Fruit fly (Drosophila melanogaster) whole organism, embryonic: ENCODE measurements around the gene Rexo5.

Source experiments
- C15 ChIP-seq: fragments of 200-800 bp; sonication (Bioruptor generic); IDR thresholded peaks from 3 replicates; pipeline ENCODE4 v1.3.6; 2022; ENCODE audit warnings: missing biosample characterization, missing genetic modification characterization
- CG1024 ChIP-seq: fragments of 200-800 bp; sonication (Bioruptor generic); IDR thresholded peaks from 2 replicates; pipeline ENCODE4 v1.3.6; 2022; ENCODE audit warnings: missing biosample characterization, missing genetic modification characterization
- CG11456 ChIP-seq: fragments of 200-800 bp; sonication (Bioruptor generic); IDR thresholded peaks from 3 replicates; pipeline ENCODE4 v1.3.6; 2022; ENCODE audit warnings: missing biosample characterization, missing genetic modification characterization
- CG11695 ChIP-seq: fragments of 200-800 bp; sonication (Bioruptor generic); IDR thresholded peaks from 3 replicates; pipeline ENCODE4 v1.3.6; 2022; ENCODE audit warnings: missing biosample characterization, missing genetic modification characterization
- CG12219 ChIP-seq: fragments of 200-800 bp; sonication (Bioruptor generic); optimal IDR thresholded peaks from 3 replicates; lab custom pipeline; 2018; ENCODE audit warnings: missing biosample characterization, mild to moderate bottlenecking, missing genetic modification characterization
- CG13775 ChIP-seq: fragments of 200-800 bp; sonication (Bioruptor generic); optimal IDR thresholded peaks from 3 replicates; lab custom pipeline; 2017; ENCODE audit warnings: missing biosample characterization, mild to moderate bottlenecking, missing genetic modification characterization
- CG15011 ChIP-seq: fragments of 200-800 bp; sonication (Bioruptor generic); optimal IDR thresholded peaks from 3 replicates; lab custom pipeline; 2018; ENCODE audit warnings: missing biosample characterization, mild to moderate bottlenecking, missing genetic modification characterization
- CG15269 ChIP-seq: fragments of 200-800 bp; sonication (Bioruptor generic); optimal IDR thresholded peaks from 2 replicates; lab custom pipeline; 2018; ENCODE audit warnings: missing biosample characterization, mild to moderate bottlenecking, missing genetic modification characterization, moderate library complexity
- CG18011 ChIP-seq: fragments of 200-800 bp; sonication (Bioruptor generic); optimal IDR thresholded peaks from 2 replicates; lab custom pipeline; 2017; ENCODE audit warnings: missing biosample characterization, missing genetic modification characterization, mild to moderate bottlenecking, moderate library complexity, missing genotype
- CG18476 ChIP-seq: fragments of 200-800 bp; sonication (Bioruptor generic); optimal IDR thresholded peaks from 2 replicates; lab custom pipeline; 2016; ENCODE audit warnings: missing biosample characterization, mild to moderate bottlenecking, missing genetic modification characterization
- CG32767 ChIP-seq: fragments of 200-800 bp; sonication (Bioruptor generic); IDR thresholded peaks from 2 replicates; pipeline ENCODE4 v1.3.6; 2022; ENCODE audit warnings: missing biosample characterization, missing genetic modification characterization
- CG43689 ChIP-seq: fragments of 200-800 bp; sonication (Bioruptor generic); IDR thresholded peaks from 2 replicates; pipeline ENCODE4 v1.3.6; 2022; ENCODE audit warnings: missing biosample characterization, missing genetic modification characterization
- CG6272 ChIP-seq: fragments of 200-800 bp; sonication (Bioruptor generic); IDR thresholded peaks from 2 replicates; pipeline ENCODE4 v1.3.6; 2022; ENCODE audit warnings: missing biosample characterization, missing genetic modification characterization
- CG8281 ChIP-seq: fragments of 200-800 bp; sonication (Bioruptor generic); optimal IDR thresholded peaks from 2 replicates; lab custom pipeline; 2018; ENCODE audit warnings: missing biosample characterization, mild to moderate bottlenecking, missing genetic modification characterization, moderate library complexity
- CG8290 ChIP-seq, 3 experiments: fragments of 200-800 bp; sonication (Bioruptor generic); optimal IDR thresholded peaks; 2 replicates each; lab custom pipeline; 2016 to 2019; ENCODE audit warnings: missing biosample characterization in 3 of 3, missing genetic modification characterization in 3 of 3, mild to moderate bottlenecking in 2 of 3, moderate library complexity in 1 of 3
- CG9609 ChIP-seq: fragments of 200-800 bp; sonication (Bioruptor generic); optimal IDR thresholded peaks from 3 replicates; lab custom pipeline; 2016; ENCODE audit warnings: missing biosample characterization, missing genetic modification characterization
- D ChIP-seq, 2 experiments: fragments of 200-800 bp in 1 of 2; fragments of >200 bp in 1 of 2; sonication (Bioruptor generic) in 1 of 2; optimal IDR thresholded peaks; 2 replicates in 1 of 2; 3 replicates in 1 of 2; lab custom pipeline; 2017; ENCODE audit warnings: mild to moderate bottlenecking in 1 of 2, missing biosample characterization in 1 of 2, missing genetic modification characterization in 1 of 2, missing genetic modification reagents in 1 of 2
- ERR ChIP-seq: fragments of 200-800 bp; sonication (Bioruptor generic); optimal IDR thresholded peaks from 2 replicates; lab custom pipeline; 2016; ENCODE audit warnings: missing biosample characterization, missing genetic modification characterization
- Fer3 ChIP-seq: fragments of 200-800 bp; sonication (Bioruptor generic); optimal IDR thresholded peaks from 2 replicates; lab custom pipeline; 2018; ENCODE audit warnings: missing biosample characterization, mild to moderate bottlenecking, missing genetic modification characterization, moderate library complexity
- GATAe ChIP-seq: fragments of 200-800 bp; sonication (Bioruptor generic); conservative IDR thresholded peaks from 2 replicates; pipeline ENCODE4 v1.3.6; 2022; ENCODE audit warnings: missing biosample characterization, missing genetic modification characterization
- HLH54F ChIP-seq: fragments of 200-800 bp; sonication (Bioruptor generic); optimal IDR thresholded peaks from 3 replicates; lab custom pipeline; 2016; ENCODE audit warnings: missing biosample characterization, missing genetic modification characterization
- Hey ChIP-seq: fragments of 200-800 bp; sonication (Bioruptor generic); optimal IDR thresholded peaks from 3 replicates; lab custom pipeline; 2018; ENCODE audit warnings: missing biosample characterization, mild to moderate bottlenecking, missing genetic modification characterization
- HmgZ ChIP-seq: fragments of 200-800 bp; sonication (Bioruptor generic); optimal IDR thresholded peaks from 2 replicates; lab custom pipeline; 2018; ENCODE audit warnings: missing biosample characterization, mild to moderate bottlenecking, missing genetic modification characterization
- Jarid2 ChIP-seq: fragments of 200-800 bp; sonication (Bioruptor generic); optimal IDR thresholded peaks from 3 replicates; lab custom pipeline; 2017; ENCODE audit warnings: mild to moderate bottlenecking, missing biosample characterization, missing genetic modification reagents, missing genetic modification characterization
- Lhr ChIP-seq: fragments of 200-800 bp; sonication (Bioruptor generic); optimal IDR thresholded peaks from 3 replicates; lab custom pipeline; 2017; ENCODE audit warnings: mild to moderate bottlenecking, missing biosample characterization, missing genetic modification reagents, missing genetic modification characterization
- Mrtf ChIP-seq: fragments of 200-800 bp; sonication (Bioruptor generic); IDR thresholded peaks from 3 replicates; pipeline ENCODE4 v1.3.6; 2022; ENCODE audit warnings: missing biosample characterization, missing genetic modification characterization
- Nf-YA ChIP-seq: fragments of 200-800 bp; sonication (Bioruptor generic); IDR thresholded peaks from 2 replicates; pipeline ENCODE4 v1.3.6; 2022; ENCODE audit warnings: missing biosample characterization, missing genetic modification characterization
- Nf-YC ChIP-seq: fragments of 200-800 bp; optimal IDR thresholded peaks from 3 replicates; lab custom pipeline; 2019; ENCODE audit warnings: missing biosample characterization, mild to moderate bottlenecking, missing genetic modification characterization, moderate library complexity
- Rfx ChIP-seq: fragments of 200-800 bp; sonication (Bioruptor generic); IDR thresholded peaks from 2 replicates; pipeline ENCODE4 v1.3.6; 2022; ENCODE audit warnings: missing biosample characterization, missing genetic modification characterization
- Sox102F ChIP-seq: fragments of 200-800 bp; sonication (Bioruptor generic); optimal IDR thresholded peaks from 2 replicates; lab custom pipeline; 2018; ENCODE audit warnings: missing biosample characterization, mild to moderate bottlenecking, missing genetic modification characterization, moderate library complexity
- Ssrp ChIP-seq: fragments of 200-800 bp; sonication (Bioruptor generic); optimal IDR thresholded peaks from 2 replicates; lab custom pipeline; 2018; ENCODE audit warnings: missing biosample characterization, mild to moderate bottlenecking, missing genetic modification characterization, moderate library complexity
- bigmax ChIP-seq: fragments of 200-800 bp; sonication (Bioruptor generic); optimal IDR thresholded peaks from 2 replicates; lab custom pipeline; 2018; ENCODE audit warnings: missing biosample characterization, mild to moderate bottlenecking, missing genetic modification characterization
- crol ChIP-seq: fragments of 200-800 bp; sonication (Bioruptor generic); IDR thresholded peaks from 2 replicates; pipeline ENCODE4 v1.3.6; 2022; ENCODE audit warnings: missing biosample characterization, missing genetic modification characterization
- cwo ChIP-seq: fragments of 200-800 bp; sonication (Bioruptor generic); optimal IDR thresholded peaks from 3 replicates; lab custom pipeline; 2017; ENCODE audit warnings: missing biosample characterization, missing genetic modification characterization, mild to moderate bottlenecking, moderate library complexity, missing genetic modification reagents
- dmrt11E ChIP-seq: fragments of 200-800 bp; sonication (Bioruptor generic); optimal IDR thresholded peaks from 3 replicates; lab custom pipeline; 2018; ENCODE audit warnings: missing biosample characterization, mild to moderate bottlenecking, missing genetic modification characterization, moderate library complexity
- dpn ChIP-seq, 2 experiments: fragments of 200-800 bp; sonication (Bioruptor generic); optimal IDR thresholded peaks; 3 replicates each; lab custom pipeline; 2016; ENCODE audit warnings: missing biosample characterization in 2 of 2, missing genetic modification characterization in 2 of 2
- gem ChIP-seq: fragments of 200-800 bp; sonication (Bioruptor generic); optimal IDR thresholded peaks from 2 replicates; lab custom pipeline; 2019; ENCODE audit warnings: missing biosample characterization, mild to moderate bottlenecking, missing genetic modification characterization, moderate library complexity
- knrl ChIP-seq: fragments of 200-800 bp; sonication (Bioruptor generic); IDR thresholded peaks from 3 replicates; pipeline ENCODE4 v1.3.6; 2022; ENCODE audit warnings: missing biosample characterization, missing genetic modification characterization; ENCODE audit not compliant: partially characterized antibody
- lbe ChIP-seq: fragments of 200-800 bp; sonication (Bioruptor generic); optimal IDR thresholded peaks from 2 replicates; lab custom pipeline; 2016; ENCODE audit warnings: missing biosample characterization, mild to moderate bottlenecking, missing genetic modification characterization
- nau ChIP-seq: fragments of 200-800 bp; sonication (Bioruptor generic); optimal IDR thresholded peaks from 3 replicates; lab custom pipeline; 2017; ENCODE audit warnings: missing biosample characterization, mild to moderate bottlenecking, missing genetic modification characterization, missing genetic modification reagents
- nerfin-2 ChIP-seq: fragments of 200-800 bp; sonication (Bioruptor generic); IDR thresholded peaks from 2 replicates; pipeline ENCODE4 v1.3.6; 2022; ENCODE audit warnings: missing biosample characterization, missing genetic modification characterization; ENCODE audit not compliant: partially characterized antibody
- ro ChIP-seq: fragments of 200-800 bp; sonication (Bioruptor generic); IDR thresholded peaks from 2 replicates; pipeline ENCODE4 v1.3.6; 2022; ENCODE audit warnings: missing biosample characterization, missing genetic modification characterization
- run ChIP-seq: fragments of 200-800 bp; sonication (Bioruptor generic); optimal IDR thresholded peaks from 3 replicates; lab custom pipeline; 2018; ENCODE audit warnings: missing biosample characterization, mild to moderate bottlenecking, missing genetic modification characterization
- schlank ChIP-seq: fragments of 200-800 bp; sonication (Bioruptor generic); optimal IDR thresholded peaks from 2 replicates; lab custom pipeline; 2018; ENCODE audit warnings: missing biosample characterization, mild to moderate bottlenecking, missing genetic modification characterization
- sens-2 ChIP-seq: fragments of 200-800 bp; sonication (Bioruptor generic); IDR thresholded peaks from 2 replicates; pipeline ENCODE4 v1.3.6; 2022; ENCODE audit warnings: missing biosample characterization, missing genetic modification characterization
- so ChIP-seq: fragments of 200-800 bp; sonication (Bioruptor generic); IDR thresholded peaks from 3 replicates; pipeline ENCODE4 v1.3.6; 2022; ENCODE audit warnings: missing biosample characterization, missing genetic modification characterization
- tll ChIP-seq, 2 experiments: fragments of 200-800 bp in 1 of 2; fragments of >200 bp in 1 of 2; sonication (Bioruptor generic) in 1 of 2; optimal IDR thresholded peaks; 2 replicates each; lab custom pipeline; 2017 to 2019; ENCODE audit warnings: missing biosample characterization in 2 of 2, missing genetic modification characterization in 2 of 2, mild to moderate bottlenecking in 1 of 2, moderate library complexity in 1 of 2
- zen ChIP-seq: fragments of 200-800 bp; sonication (Bioruptor generic); optimal IDR thresholded peaks from 3 replicates; lab custom pipeline; 2018; ENCODE audit warnings: missing biosample characterization, mild to moderate bottlenecking, missing genetic modification characterization, moderate library complexity
- zf30C ChIP-seq: fragments of 200-800 bp; sonication (Bioruptor generic); optimal IDR thresholded peaks from 3 replicates; lab custom pipeline; 2018; ENCODE audit warnings: missing biosample characterization, mild to moderate bottlenecking, missing genetic modification characterization

The Rexo5 gene

DNA sequence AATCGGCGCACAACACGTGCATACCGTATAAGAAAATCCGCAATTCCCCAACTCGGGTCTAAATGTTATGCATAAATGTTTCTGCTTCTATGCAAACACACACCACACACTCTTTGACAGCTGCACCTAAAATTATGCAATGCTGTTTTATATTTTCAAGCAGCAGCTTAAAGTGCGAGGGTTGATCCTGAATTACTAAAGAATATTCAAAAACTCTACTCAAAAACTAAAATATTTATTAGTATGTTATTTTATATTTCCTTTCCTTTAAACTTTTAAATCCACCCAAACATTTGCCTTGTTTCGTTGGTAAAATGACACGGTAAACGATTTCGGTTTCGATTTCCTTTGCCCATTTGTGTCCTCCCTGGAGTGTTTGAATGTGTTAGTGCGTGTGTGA, 42.4 kb upstream of the Rexo5 start (continued):
- TF ChIP-seq Lhr (no peak), knrl (GFP tag; lab: Robert Waterston, UW) (no peak), nau (GFP tag; lab: Kevin White, UChicago) (no peak), ERR (GFP tag; lab: Kevin White, UChicago) (no peak), zen (tag; lab: Kevin White, UChicago) (no peak), CG15011 (GFP tag; lab: Kevin White, UChicago) (no peak), Nf-YA (GFP tag; lab: Robert Waterston, UW) (no peak), gem (tag; lab: Kevin White, UChicago) (peak; percentile 48), lbe (GFP tag; lab: Kevin White, UChicago) (no peak), CG11456 (no peak), tll (GFP tag; optimal IDR thresholded peaks at IDR 0.05; lab: Kevin White, UChicago) (no peak), HLH54F (no peak), cwo (GFP tag; lab: Kevin White, UChicago) (no peak), Sox102F (GFP tag; lab: Kevin White, UChicago) (peak; percentile 29), schlank (tag; lab: Kevin White, UChicago) (no peak), Rfx (GFP tag; lab: Robert Waterston, UW) (peak; percentile 48; the same call in 1 of the 2 replicates), dmrt11E (peak; percentile 42), crol (GFP tag; lab: Robert Waterston, UW) (no peak), CG12219 (GFP tag; lab: Kevin White, UChicago) (no peak), CG9609 (no peak), Ssrp (tag; lab: Kevin White, UChicago) (peak; percentile 23), CG18476 (GFP tag; lab: Kevin White, UChicago) (peak; percentile 80), dpn (GFP tag; optimal IDR thresholded peaks at IDR 0.05; lab: Kevin White, UChicago) (peak in 1 of 2 experiments; percentile 13), CG18011 (GFP tag; lab: Kevin White, UChicago) (no peak), C15 (GFP tag; lab: Robert Waterston, UW) (no peak), nerfin-2 (GFP tag; lab: Robert Waterston, UW) (no peak), zf30C (GFP tag; lab: Kevin White, UChicago) (no peak), GATAe (no peak), CG8290 (GFP tag; optimal IDR thresholded peaks at IDR 0.05; lab: Kevin White, UChicago) (no peak), CG8290 (tag; optimal IDR thresholded peaks at IDR 0.05; lab: Kevin White, UChicago) (no peak), so (GFP tag; lab: Robert Waterston, UW) (0 out of 3 replicates have a peak, but pooled peaks have one; percentile 8)

DNA sequence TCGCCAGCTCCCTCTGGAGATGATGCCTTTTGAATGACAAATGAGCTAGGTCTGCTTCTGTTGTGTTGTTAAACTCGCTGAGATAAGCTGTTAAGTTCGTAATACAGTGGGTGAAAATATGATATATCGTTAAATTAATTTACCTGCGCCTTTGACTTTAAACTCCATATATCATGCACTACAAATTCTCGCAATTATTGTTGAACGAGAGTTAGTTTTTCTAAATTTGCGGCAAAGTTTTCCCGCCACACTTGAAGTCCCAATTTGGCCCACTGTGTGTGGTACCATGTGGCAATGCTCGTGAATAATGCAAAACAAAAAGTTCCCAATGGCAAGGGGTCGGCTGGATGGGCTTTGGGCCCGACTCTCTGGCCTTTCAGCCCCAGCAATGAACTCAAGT, 26.8 kb upstream of the Rexo5 start:
- no peak for TF ChIP-seq bigmax
- TF ChIP-seq ro (GFP tag; lab: Robert Waterston, UW), result peak; percentile 55; the same call in 1 of the 2 replicates
- TF ChIP-seq CG15269 (tag; lab: Kevin White, UChicago), result peak; percentile 78
- peak; percentile 55; the same call in 1 of the 2 replicates for TF ChIP-seq CG1024 (GFP tag; lab: Robert Waterston, UW)
- TF ChIP-seq CG13775, result no peak
- no peak for TF ChIP-seq Nf-YC (tag; lab: Kevin White, UChicago)
- TF ChIP-seq CG11695 (GFP tag; lab: Robert Waterston, UW), result peak; percentile 60; the same call in 2 of the 3 replicates
- TF ChIP-seq CG43689 (GFP tag; lab: Robert Waterston, UW), result 0 out of 2 replicates have a peak, but pooled peaks have one; percentile 28
- peak; percentile 71 for TF ChIP-seq Fer3 (tag; lab: Kevin White, UChicago)
- no peak for TF ChIP-seq D (optimal IDR thresholded peaks at IDR 0.05; lab: Kevin White, UChicago)
- peak; percentile 38 for TF ChIP-seq D (GFP tag; optimal IDR thresholded peaks at IDR 0.05; lab: Kevin White, UChicago)
- peak; percentile 76 for TF ChIP-seq CG32767
- TF ChIP-seq Jarid2 (GFP tag; lab: Kevin White, UChicago), result peak; percentile 11
- peak; percentile 51; the same call in 1 of the 2 replicates for TF ChIP-seq sens-2 (GFP tag; lab: Robert Waterston, UW)
- TF ChIP-seq Hey, result no peak
- 0 out of 3 replicates have a peak, but pooled peaks have one; percentile 48 for TF ChIP-seq Mrtf (GFP tag; lab: Robert Waterston, UW)
- no peak for TF ChIP-seq CG8281
- no peak for TF ChIP-seq run
- peak; percentile 42 for TF ChIP-seq HmgZ
- no peak for TF ChIP-seq nerfin-2 (GFP tag; lab: Robert Waterston, UW)
- no peak for TF ChIP-seq CG6272 (GFP tag; lab: Robert Waterston, UW)
- TF ChIP-seq CG11456, result peak; percentile 45; the same call in 1 of the 3 replicates
